Worm (Caenorhabditis elegans) whole organism, L1 larva: ENCODE measurements around the gene F07F6.1.
A peak's percentile ranks its signal among the peaks of the same experiment; 100 is the strongest.

Experiments
- C34B4.2 ChIP-seq: sonication (generic microtip); optimal IDR thresholded peaks from 2 replicates; lab custom pipeline; 2017; ENCODE audit warnings: mild to moderate bottlenecking, missing genetic modification characterization, missing compliant biosample characterization
- F16B12.6 ChIP-seq: fragments of 150-350 bp; optimal IDR thresholded peaks from 2 replicates; lab custom pipeline; 2014; ENCODE audit warnings: missing biosample characterization, missing genetic modification characterization
- Y116A8C.19 ChIP-seq: sonication (generic microtip); optimal IDR thresholded peaks from 2 replicates; lab custom pipeline; 2016; ENCODE audit warnings: missing compliant biosample characterization, missing genetic modification characterization, borderline replicate concordance
- aha-1 ChIP-seq: fragments of 150-350 bp; optimal IDR thresholded peaks from 2 replicates; lab custom pipeline; 2014; ENCODE audit warnings: missing biosample characterization, missing genetic modification characterization
- alr-1 ChIP-seq: fragments of 200-800 bp; sonication (Bioruptor generic); optimal IDR thresholded peaks from 2 replicates; lab custom pipeline; 2018; ENCODE audit warnings: borderline replicate concordance, mild to moderate bottlenecking, missing genetic modification characterization, missing compliant biosample characterization
- ama-1 ChIP-seq: fragments of 150-350 bp; optimal IDR thresholded peaks from 2 replicates; lab custom pipeline; 2014
- blmp-1 ChIP-seq: fragments of 150-350 bp; optimal IDR thresholded peaks from 2 replicates; lab custom pipeline; 2014; ENCODE audit warnings: missing biosample characterization, missing genetic modification characterization
- ceh-8 ChIP-seq: fragments of 200-800 bp; sonication (Bioruptor generic); optimal IDR thresholded peaks from 2 replicates; lab custom pipeline; 2018; ENCODE audit warnings: mild to moderate bottlenecking, missing genetic modification characterization, moderate library complexity, missing compliant biosample characterization
- ceh-82 ChIP-seq, 3 experiments: fragments of 150-350 bp in 1 of 3; sonication (generic microtip) in 2 of 3; optimal IDR thresholded peaks; 2 replicates each; lab custom pipeline; 2014 to 2017; ENCODE audit warnings: missing biosample characterization in 3 of 3, missing genetic modification characterization in 3 of 3
- ceh-88 ChIP-seq: fragments of 200-800 bp; sonication (Bioruptor generic); IDR thresholded peaks from 2 replicates; pipeline ENCODE4 v1.3.6; 2022; ENCODE audit warnings: missing genetic modification characterization, missing compliant biosample characterization
- ceh-90 ChIP-seq: sonication (generic microtip); optimal IDR thresholded peaks from 2 replicates; lab custom pipeline; 2016; ENCODE audit warnings: missing genetic modification characterization, missing compliant biosample characterization
- ces-1 ChIP-seq: fragments of 150-350 bp; optimal IDR thresholded peaks from 2 replicates; lab custom pipeline; 2014; ENCODE audit warnings: missing biosample characterization, missing genetic modification reagents, missing genetic modification characterization
- efl-1 ChIP-seq, 4 experiments: fragments of 150-350 bp; optimal IDR thresholded peaks in 3 of 4; peaks in 1 of 4; 1 replicate in 1 of 4; 2 replicates in 3 of 4; lab custom pipeline; 2014; ENCODE audit warnings: missing biosample characterization in 2 of 4, missing genetic modification characterization in 2 of 4, missing genetic modification reagents in 2 of 4
- efl-3 ChIP-seq: fragments of 200-800 bp; sonication (Bioruptor generic); optimal IDR thresholded peaks from 2 replicates; lab custom pipeline; 2018; ENCODE audit warnings: mild to moderate bottlenecking, missing genetic modification characterization, missing compliant biosample characterization
- egl-27 ChIP-seq, 2 experiments: fragments of 150-350 bp in 1 of 2; sonication (generic microtip); optimal IDR thresholded peaks; 3 replicates each; lab custom pipeline; 2017 to 2018; ENCODE audit warnings: missing biosample characterization in 2 of 2, missing genetic modification characterization in 2 of 2, missing genetic modification reagents in 2 of 2
- elt-2 ChIP-seq: sonication (generic microtip); optimal IDR thresholded peaks from 2 replicates; lab custom pipeline; 2016; ENCODE audit warnings: missing genetic modification characterization, mild to moderate bottlenecking, inconsistent platforms, missing compliant biosample characterization, missing genetic modification reagents
- elt-3 ChIP-seq, 6 experiments: fragments of 150-350 bp in 1 of 6; sonication (generic microtip); optimal IDR thresholded peaks; 2 replicates each; lab custom pipeline; 2017 to 2018; ENCODE audit warnings: missing biosample characterization in 6 of 6, missing genetic modification characterization in 6 of 6, inconsistent platforms in 1 of 6
- fkh-4 ChIP-seq: sonication (generic microtip); optimal IDR thresholded peaks from 2 replicates; lab custom pipeline; 2016; ENCODE audit warnings: missing compliant biosample characterization, missing genetic modification characterization, borderline replicate concordance
- fkh-8 ChIP-seq: sonication (generic microtip); optimal IDR thresholded peaks from 2 replicates; lab custom pipeline; 2016; ENCODE audit warnings: mild to moderate bottlenecking, missing genetic modification characterization, missing compliant biosample characterization
- fos-1 ChIP-seq: fragments of 150-350 bp; optimal IDR thresholded peaks from 2 replicates; lab custom pipeline; 2014; ENCODE audit warnings: missing biosample characterization, missing genetic modification characterization
- hlh-17 ChIP-seq: fragments of 200-800 bp; sonication (Bioruptor generic); optimal IDR thresholded peaks from 2 replicates; lab custom pipeline; 2018; ENCODE audit warnings: missing genetic modification characterization, mild to moderate bottlenecking, missing compliant biosample characterization, moderate library complexity, borderline replicate concordance
- jun-1 ChIP-seq: fragments of 150-350 bp; optimal IDR thresholded peaks from 2 replicates; lab custom pipeline; 2014; ENCODE audit warnings: missing biosample characterization, missing genetic modification reagents, missing genetic modification characterization
- lin-13 ChIP-seq: fragments of 150-350 bp; optimal IDR thresholded peaks from 2 replicates; lab custom pipeline; 2014; ENCODE audit warnings: missing biosample characterization, missing genetic modification reagents, missing genetic modification characterization
- lin-14 ChIP-seq: fragments of 200-800 bp; sonication (Bioruptor generic); optimal IDR thresholded peaks from 2 replicates; lab custom pipeline; 2018; ENCODE audit warnings: mild to moderate bottlenecking, missing genetic modification characterization, moderate library complexity, missing compliant biosample characterization
- lin-15B ChIP-seq: fragments of 150-350 bp; sonication (generic microtip); optimal IDR thresholded peaks from 3 replicates; lab custom pipeline; 2014; ENCODE audit warnings: missing biosample characterization, missing genetic modification characterization
- lin-35 ChIP-seq, 2 experiments: fragments of 150-350 bp; optimal IDR thresholded peaks; 2 replicates each; lab custom pipeline; 2014; ENCODE audit warnings: missing biosample characterization in 2 of 2, missing genetic modification characterization in 2 of 2, missing genetic modification reagents in 2 of 2
- lin-39 ChIP-seq: fragments of 150-350 bp; optimal IDR thresholded peaks from 2 replicates; lab custom pipeline; 2014; ENCODE audit warnings: missing biosample characterization, missing genetic modification reagents, missing genetic modification characterization
- lsy-2 ChIP-seq, 2 experiments: fragments of 150-350 bp; optimal IDR thresholded peaks; 2 replicates each; lab custom pipeline; 2014; ENCODE audit warnings: missing biosample characterization in 2 of 2, missing genetic modification characterization in 2 of 2
- mab-9 ChIP-seq: fragments of 200-800 bp; sonication (Bioruptor generic); IDR thresholded peaks from 2 replicates; pipeline ENCODE4 v1.3.6; 2022; ENCODE audit warnings: missing genetic modification reagents, missing genetic modification characterization, missing compliant biosample characterization
- mdl-1 ChIP-seq, 2 experiments: fragments of 150-350 bp; optimal IDR thresholded peaks; 2 replicates each; lab custom pipeline; 2014 to 2017; ENCODE audit warnings: missing biosample characterization in 2 of 2, missing genetic modification characterization in 2 of 2, inconsistent platforms in 1 of 2
- mef-2 ChIP-seq: fragments of 150-350 bp; optimal IDR thresholded peaks from 2 replicates; lab custom pipeline; 2014; ENCODE audit warnings: missing biosample characterization, missing genetic modification characterization
- nhr-11 ChIP-seq: fragments of 150-350 bp; optimal IDR thresholded peaks from 2 replicates; lab custom pipeline; 2014; ENCODE audit warnings: missing biosample characterization, missing genetic modification characterization
- nhr-12 ChIP-seq: sonication (generic microtip); optimal IDR thresholded peaks from 2 replicates; lab custom pipeline; 2017; ENCODE audit warnings: missing biosample characterization, missing genetic modification characterization
- nhr-20 ChIP-seq: sonication (generic microtip); optimal IDR thresholded peaks from 2 replicates; lab custom pipeline; 2016; ENCODE audit warnings: mild to moderate bottlenecking, missing genetic modification characterization, missing compliant biosample characterization
- nhr-237 ChIP-seq: fragments of 150-350 bp; optimal IDR thresholded peaks from 2 replicates; lab custom pipeline; 2014; ENCODE audit warnings: missing biosample characterization, missing genetic modification characterization
- nhr-47 ChIP-seq: sonication (generic microtip); optimal IDR thresholded peaks from 2 replicates; lab custom pipeline; 2016; ENCODE audit warnings: mild to moderate bottlenecking, missing genetic modification characterization, moderate library complexity, missing compliant biosample characterization
- nhr-84 ChIP-seq: sonication (generic microtip); optimal IDR thresholded peaks from 2 replicates; lab custom pipeline; 2017; ENCODE audit warnings: missing biosample characterization, missing genetic modification characterization
- nhr-85 ChIP-seq: sonication (generic microtip); peaks from one replicate; lab custom pipeline; 2016; ENCODE audit warnings: missing genetic modification characterization, inconsistent platforms, missing compliant biosample characterization
- pag-3 ChIP-seq: sonication (generic microtip); optimal IDR thresholded peaks from 2 replicates; lab custom pipeline; 2017; ENCODE audit warnings: missing genetic modification characterization, mild to moderate bottlenecking, missing compliant biosample characterization, antibody characterized with exemption, borderline replicate concordance; ENCODE audit not compliant: insufficient read depth
- pax-3 ChIP-seq: fragments of 200-800 bp; sonication (Bioruptor generic); optimal IDR thresholded peaks from 2 replicates; lab custom pipeline; 2018; ENCODE audit warnings: mild to moderate bottlenecking, missing genetic modification characterization, moderate library complexity, missing compliant biosample characterization
- skn-1 ChIP-seq: fragments of 150-350 bp; optimal IDR thresholded peaks from 2 replicates; lab custom pipeline; 2014; ENCODE audit warnings: missing biosample characterization, missing genetic modification characterization
- snpc-4 ChIP-seq: fragments of 150-350 bp; optimal IDR thresholded peaks from 2 replicates; lab custom pipeline; 2014; ENCODE audit warnings: missing biosample characterization, missing genetic modification characterization
- sox-4 ChIP-seq: sonication (generic microtip); optimal IDR thresholded peaks from 2 replicates; lab custom pipeline; 2016; ENCODE audit warnings: missing genetic modification characterization, missing compliant biosample characterization
- sptf-1 ChIP-seq: fragments of 150-350 bp; optimal IDR thresholded peaks from 2 replicates; lab custom pipeline; 2014; ENCODE audit warnings: missing biosample characterization, missing genetic modification characterization
- sup-37 ChIP-seq: fragments of 200-800 bp; sonication (Bioruptor generic); optimal IDR thresholded peaks from 2 replicates; lab custom pipeline; 2018; ENCODE audit warnings: mild to moderate bottlenecking, missing genetic modification characterization, missing compliant biosample characterization
- tlp-1 ChIP-seq: fragments of 150-350 bp; optimal IDR thresholded peaks from 2 replicates; lab custom pipeline; 2014; ENCODE audit warnings: missing biosample characterization, missing genetic modification characterization
- unc-130 ChIP-seq: fragments of 150-350 bp; optimal IDR thresholded peaks from 2 replicates; lab custom pipeline; 2017; ENCODE audit warnings: missing biosample characterization, missing genetic modification characterization, inconsistent platforms
- unc-86 ChIP-seq: sonication (generic microtip); optimal IDR thresholded peaks from 2 replicates; lab custom pipeline; 2016; ENCODE audit warnings: missing genetic modification characterization, missing compliant biosample characterization
- vab-15 ChIP-seq: sonication (generic microtip); optimal IDR thresholded peaks from 2 replicates; lab custom pipeline; 2017; ENCODE audit warnings: missing genotype, mild to moderate bottlenecking, missing genetic modification characterization, missing compliant biosample characterization
- xbp-1 ChIP-seq: sonication (generic microtip); optimal IDR thresholded peaks from 2 replicates; lab custom pipeline; 2016; ENCODE audit warnings: missing genetic modification characterization, missing compliant biosample characterization
- zip-4 ChIP-seq: fragments of 200-800 bp; sonication (Bioruptor generic); optimal IDR thresholded peaks from 2 replicates; lab custom pipeline; 2018; ENCODE audit warnings: mild to moderate bottlenecking, missing genetic modification characterization, moderate library complexity, missing compliant biosample characterization
- ztf-11 ChIP-seq, 2 experiments: sonication (generic microtip); optimal IDR thresholded peaks; 2 replicates each; lab custom pipeline; 2016 to 2017; ENCODE audit warnings: missing genetic modification characterization in 2 of 2, missing biosample characterization in 1 of 2, missing compliant biosample characterization in 1 of 2
- ztf-4 ChIP-seq: fragments of 150-350 bp; optimal IDR thresholded peaks from 2 replicates; lab custom pipeline; 2014; ENCODE audit warnings: missing biosample characterization, missing genetic modification characterization

Gene F07F6.1

ce11 chrII:5399201-5399600, 38.5 kb upstream of the F07F6.1 start, which contains the start of gene mog-5:
TSS of gene mog-5 (plus strand) at chrII:5399538.
- TF ChIP-seq ceh-8 (GFP tag; lab: Kevin White, UChicago) (no peak), fkh-8 (tag; lab: Kevin White, UChicago) (no peak), Y116A8C.19 (tag; lab: Kevin White, UChicago) (no peak), efl-3 (GFP tag; lab: Kevin White, UChicago) (no peak), unc-130 (no peak), efl-1 (optimal IDR thresholded peaks at IDR 0.05; lab: Kevin White, UChicago) (peak; percentile 14 to 41), efl-1 (GFP tag; optimal IDR thresholded peaks at IDR 0.05 in 1 of 2; lab: Kevin White, UChicago) (peak; percentile 36 to 93), nhr-85 (tag; lab: Kevin White, UChicago) (no peak), ceh-88 (GFP tag; lab: Robert Waterston, UW) (no peak), ztf-11 (tag; optimal IDR thresholded peaks at IDR 0.05; lab: Kevin White, UChicago) (no peak), nhr-20 (peak; percentile 39), lsy-2 (tag; optimal IDR thresholded peaks at IDR 0.05; lab: Kevin White, UChicago) (peak; percentile 46 to 47), F16B12.6 (tag; lab: Kevin White, UChicago) (no peak), nhr-12 (no peak), ztf-4 (tag; lab: Kevin White, UChicago) (no peak), pax-3 (tag; lab: Kevin White, UChicago) (no peak), sup-37 (GFP tag; lab: Kevin White, UChicago) (no peak), lin-13 (GFP tag; lab: Kevin White, UChicago) (no peak), fkh-4 (tag; lab: Kevin White, UChicago) (no peak), lin-15B (tag; lab: Kevin White, UChicago) (no peak), aha-1 (tag; lab: Kevin White, UChicago) (no peak), elt-3 (tag; optimal IDR thresholded peaks at IDR 0.05; lab: Kevin White, UChicago) (peak in 1 of 6 experiments; percentile 51), nhr-47 (tag; lab: Kevin White, UChicago) (peak; percentile 4), vab-15 (tag; lab: Kevin White, UChicago) (no peak), ces-1 (no peak), ama-1 (lab: Kevin White, UChicago) (no peak), tlp-1 (tag; lab: Kevin White, UChicago) (no peak), C34B4.2 (no peak), lin-39 (tag; lab: Kevin White, UChicago) (no peak), skn-1 (tag; lab: Kevin White, UChicago) (peak; percentile 11), pag-3 (tag; lab: Kevin White, UChicago) (no peak), snpc-4 (peak; percentile 7), mef-2 (tag; lab: Kevin White, UChicago) (no peak), hlh-17 (GFP tag; lab: Kevin White, UChicago) (no peak), sptf-1 (tag; lab: Kevin White, UChicago) (no peak), alr-1 (tag; lab: Kevin White, UChicago) (no peak), sox-4 (tag; lab: Kevin White, UChicago) (no peak), fos-1 (tag; lab: Kevin White, UChicago) (no peak), nhr-11 (tag; lab: Kevin White, UChicago) (no peak), unc-86 (tag; lab: Kevin White, UChicago) (no peak), elt-2 (tag; lab: Kevin White, UChicago) (peak; percentile 7), zip-4 (GFP tag; lab: Kevin White, UChicago) (no peak), mdl-1 (tag; optimal IDR thresholded peaks at IDR 0.05; lab: Kevin White, UChicago) (peak in 1 of 2 experiments; percentile 1), ceh-90 (tag; lab: Kevin White, UChicago) (no peak), egl-27 (tag; optimal IDR thresholded peaks at IDR 0.05; lab: Kevin White, UChicago) (no peak), lin-35 (GFP tag; optimal IDR thresholded peaks at IDR 0.05; lab: Kevin White, UChicago) (peak in 1 of 2 experiments; percentile 33), ceh-82 (tag; optimal IDR thresholded peaks at IDR 0.05; lab: Kevin White, UChicago) (peak in 2 of 3 experiments; percentile 10 to 23), blmp-1 (tag; lab: Kevin White, UChicago) (peak; percentile 24), lin-14 (no peak), jun-1 (tag; lab: Kevin White, UChicago) (no peak), nhr-237 (tag; lab: Kevin White, UChicago) (no peak), nhr-84 (tag; lab: Kevin White, UChicago) (no peak), mab-9 (no peak), xbp-1 (tag; lab: Kevin White, UChicago) (peak; percentile 30)
